Fruit fly (Drosophila melanogaster) whole organism, prepupa: ENCODE measurements around the gene Fit2.

Source experiments
- Blimp-1 ChIP-seq: fragments of 200-800 bp; sonication (Bioruptor generic); optimal IDR thresholded peaks from 3 replicates; lab custom pipeline; 2017; ENCODE audit warnings: missing biosample characterization, missing genetic modification characterization, mild to moderate bottlenecking, moderate library complexity, missing genetic modification reagents
- CG10631 ChIP-seq: fragments of 200-800 bp; sonication (Bioruptor generic); optimal IDR thresholded peaks from 2 replicates; lab custom pipeline; 2016; ENCODE audit warnings: missing biosample characterization, missing genetic modification characterization
- CG11294 ChIP-seq: fragments of 200-800 bp; sonication (Bioruptor generic); IDR thresholded peaks from 2 replicates; pipeline ENCODE4 v1.3.6; 2022; ENCODE audit warnings: missing biosample characterization, missing genetic modification characterization
- CG1621 ChIP-seq: fragments of 200-800 bp; sonication (Bioruptor generic); optimal IDR thresholded peaks from 3 replicates; lab custom pipeline; 2018; ENCODE audit warnings: missing biosample characterization, mild to moderate bottlenecking, missing genetic modification characterization
- CG16779 ChIP-seq: fragments of 200-800 bp; sonication (Bioruptor generic); optimal IDR thresholded peaks from 3 replicates; lab custom pipeline; 2017; ENCODE audit warnings: missing biosample characterization, mild to moderate bottlenecking, missing genetic modification characterization
- CG3032 ChIP-seq: fragments of 200-800 bp; optimal IDR thresholded peaks from 2 replicates; lab custom pipeline; 2019; ENCODE audit warnings: missing biosample characterization, mild to moderate bottlenecking, missing genetic modification characterization, moderate library complexity
- CG31627 ChIP-seq: fragments of 200-800 bp; sonication (Bioruptor generic); optimal IDR thresholded peaks from 3 replicates; lab custom pipeline; 2016; ENCODE audit warnings: missing biosample characterization, missing genetic modification characterization
- CG32006 ChIP-seq: fragments of 200-800 bp; sonication (Bioruptor generic); optimal IDR thresholded peaks from 3 replicates; lab custom pipeline; 2017; ENCODE audit warnings: missing biosample characterization, mild to moderate bottlenecking, missing genetic modification characterization
- CG34406 ChIP-seq: fragments of 200-800 bp; sonication (Bioruptor generic); optimal IDR thresholded peaks from 3 replicates; lab custom pipeline; 2016; ENCODE audit warnings: missing biosample characterization, missing genetic modification characterization
- CG3919 ChIP-seq: fragments of 200-800 bp; sonication (Bioruptor generic); optimal IDR thresholded peaks from 3 replicates; lab custom pipeline; 2016; ENCODE audit warnings: missing biosample characterization, missing genetic modification characterization
- CG4318 ChIP-seq: fragments of 200-800 bp; sonication (Bioruptor generic); optimal IDR thresholded peaks from 3 replicates; lab custom pipeline; 2017; ENCODE audit warnings: missing biosample characterization, mild to moderate bottlenecking, missing genetic modification characterization
- CG6163 ChIP-seq: fragments of 200-800 bp; sonication (Bioruptor generic); IDR thresholded peaks from 3 replicates; pipeline ENCODE4 v1.3.6; 2022; ENCODE audit warnings: missing biosample characterization, missing genetic modification characterization
- CG6276 ChIP-seq: fragments of 200-800 bp; sonication (Bioruptor generic); optimal IDR thresholded peaks from 2 replicates; lab custom pipeline; 2017; ENCODE audit warnings: missing biosample characterization, mild to moderate bottlenecking, missing genetic modification characterization
- CG6792 ChIP-seq: fragments of 200-800 bp; sonication (Bioruptor generic); optimal IDR thresholded peaks from 3 replicates; lab custom pipeline; 2016; ENCODE audit warnings: missing biosample characterization, missing genetic modification characterization
- CG6808 ChIP-seq: fragments of 200-800 bp; sonication (Bioruptor generic); optimal IDR thresholded peaks from 3 replicates; lab custom pipeline; 2017; ENCODE audit warnings: missing biosample characterization, missing genetic modification characterization, mild to moderate bottlenecking, moderate library complexity, missing genetic modification reagents
- CG6854 ChIP-seq: fragments of 200-800 bp; sonication (Bioruptor generic); optimal IDR thresholded peaks from 2 replicates; lab custom pipeline; 2017; ENCODE audit warnings: missing biosample characterization, mild to moderate bottlenecking, missing genetic modification characterization
- CG7368 ChIP-seq: fragments of 200-800 bp; sonication (Bioruptor generic); optimal IDR thresholded peaks from 3 replicates; lab custom pipeline; 2016; ENCODE audit warnings: missing biosample characterization, missing genetic modification characterization
- CG8119 ChIP-seq: fragments of 200-800 bp; sonication (Bioruptor generic); IDR thresholded peaks from 3 replicates; pipeline ENCODE4 v1.3.6; 2022; ENCODE audit warnings: missing biosample characterization, missing genetic modification characterization
- CG8319 ChIP-seq: fragments of 200-800 bp; sonication (Bioruptor generic); optimal IDR thresholded peaks from 3 replicates; lab custom pipeline; 2016; ENCODE audit warnings: missing biosample characterization, missing genetic modification characterization
- CG8632 ChIP-seq: fragments of 200-800 bp; sonication (Bioruptor generic); optimal IDR thresholded peaks from 3 replicates; lab custom pipeline; 2016; ENCODE audit warnings: missing biosample characterization, missing genetic modification characterization
- CG9139 ChIP-seq: fragments of 200-800 bp; sonication (Bioruptor generic); optimal IDR thresholded peaks from 3 replicates; lab custom pipeline; 2017; ENCODE audit warnings: missing biosample characterization, mild to moderate bottlenecking, missing genetic modification characterization
- Eip75B ChIP-seq: fragments of 200-800 bp; sonication (Bioruptor generic); optimal IDR thresholded peaks from 3 replicates; lab custom pipeline; 2016; ENCODE audit warnings: missing biosample characterization, missing genetic modification characterization
- Eip78C ChIP-seq: fragments of 200-800 bp; sonication (Bioruptor generic); peaks from one replicate; lab custom pipeline; 2016; ENCODE audit warnings: missing biosample characterization, missing genetic modification characterization
- Eip93F ChIP-seq: fragments of 200-800 bp; sonication (Bioruptor generic); optimal IDR thresholded peaks from 2 replicates; lab custom pipeline; 2016; ENCODE audit warnings: missing biosample characterization, mild to moderate bottlenecking, missing genetic modification characterization
- Ets21C ChIP-seq: fragments of 200-800 bp; sonication (Bioruptor generic); optimal IDR thresholded peaks from 3 replicates; lab custom pipeline; 2016; ENCODE audit warnings: missing biosample characterization, missing genetic modification characterization
- Ets96B ChIP-seq: fragments of 200-800 bp; optimal IDR thresholded peaks from 2 replicates; lab custom pipeline; 2019; ENCODE audit warnings: missing biosample characterization, mild to moderate bottlenecking, missing genetic modification characterization, moderate library complexity
- Gug ChIP-seq: fragments of 200-800 bp; sonication (Bioruptor generic); IDR thresholded peaks from 2 replicates; pipeline ENCODE4 v1.3.6; 2022; ENCODE audit warnings: missing biosample characterization, missing genetic modification characterization
- Hr38 ChIP-seq: sonication (Bioruptor generic); optimal IDR thresholded peaks from 2 replicates; lab custom pipeline; 2016; ENCODE audit warnings: missing biosample characterization, missing genetic modification characterization
- Hr39 ChIP-seq: fragments of 200-800 bp; sonication (Bioruptor generic); optimal IDR thresholded peaks from 2 replicates; lab custom pipeline; 2016; ENCODE audit warnings: missing biosample characterization, missing genetic modification characterization
- Hr4 ChIP-seq: fragments of 200-800 bp; sonication (Bioruptor generic); optimal IDR thresholded peaks from 3 replicates; lab custom pipeline; 2016; ENCODE audit warnings: missing biosample characterization, missing genetic modification characterization
- Met ChIP-seq: fragments of 200-800 bp; sonication (Bioruptor generic); optimal IDR thresholded peaks from 3 replicates; lab custom pipeline; 2016; ENCODE audit warnings: missing biosample characterization, missing genetic modification characterization
- OdsH ChIP-seq: fragments of 200-800 bp; sonication (Bioruptor generic); optimal IDR thresholded peaks from 3 replicates; lab custom pipeline; 2016; ENCODE audit warnings: missing biosample characterization, missing genetic modification characterization
- Smox ChIP-seq: fragments of 200-800 bp; sonication (Bioruptor generic); optimal IDR thresholded peaks from 3 replicates; lab custom pipeline; 2016; ENCODE audit warnings: missing biosample characterization, missing genetic modification characterization
- Sox102F ChIP-seq: fragments of 200-800 bp; sonication (Bioruptor generic); optimal IDR thresholded peaks from 2 replicates; lab custom pipeline; 2016; ENCODE audit warnings: missing biosample characterization, mild to moderate bottlenecking, missing genetic modification characterization
- Sox14 ChIP-seq: fragments of 200-800 bp; sonication (Bioruptor generic); optimal IDR thresholded peaks from 3 replicates; lab custom pipeline; 2016; ENCODE audit warnings: missing biosample characterization, missing genetic modification characterization
- Sox15 ChIP-seq: fragments of 200-800 bp; sonication (Bioruptor generic); optimal IDR thresholded peaks from 3 replicates; lab custom pipeline; 2016; ENCODE audit warnings: missing biosample characterization, missing genetic modification characterization
- achi ChIP-seq: fragments of 200-800 bp; sonication (Bioruptor generic); optimal IDR thresholded peaks from 3 replicates; lab custom pipeline; 2016; ENCODE audit warnings: missing biosample characterization, missing genetic modification characterization
- acj6 ChIP-seq: fragments of 200-800 bp; sonication (Bioruptor generic); optimal IDR thresholded peaks from 3 replicates; lab custom pipeline; 2016; ENCODE audit warnings: missing biosample characterization, missing genetic modification characterization
- dac ChIP-seq: fragments of 200-800 bp; sonication (Bioruptor generic); optimal IDR thresholded peaks from 2 replicates; lab custom pipeline; 2017; ENCODE audit warnings: missing biosample characterization, mild to moderate bottlenecking, missing genetic modification characterization
- dsx ChIP-seq: fragments of 200-800 bp; optimal IDR thresholded peaks from 3 replicates; lab custom pipeline; 2019; ENCODE audit warnings: missing biosample characterization, mild to moderate bottlenecking, missing genetic modification characterization, moderate library complexity; ENCODE audit not compliant: poor library complexity, severe bottlenecking
- eg ChIP-seq: fragments of 200-800 bp; sonication (Bioruptor generic); IDR thresholded peaks from 3 replicates; pipeline ENCODE4 v1.3.6; 2022; ENCODE audit warnings: missing biosample characterization, missing genetic modification characterization
- esn ChIP-seq: fragments of 200-800 bp; sonication (Bioruptor generic); optimal IDR thresholded peaks from 2 replicates; lab custom pipeline; 2016; ENCODE audit warnings: missing biosample characterization, mild to moderate bottlenecking, missing genetic modification characterization, moderate library complexity
- fkh ChIP-seq: fragments of 200-800 bp; sonication (Bioruptor generic); optimal IDR thresholded peaks from 3 replicates; lab custom pipeline; 2017; ENCODE audit warnings: missing biosample characterization, mild to moderate bottlenecking, missing genetic modification characterization, moderate library complexity
- lz ChIP-seq: fragments of 200-800 bp; sonication (Bioruptor generic); optimal IDR thresholded peaks from 3 replicates; lab custom pipeline; 2016; ENCODE audit warnings: missing biosample characterization, missing genetic modification characterization
- pdm3 ChIP-seq: fragments of 200-800 bp; sonication (Bioruptor generic); optimal IDR thresholded peaks from 3 replicates; lab custom pipeline; 2016; ENCODE audit warnings: missing biosample characterization, missing genetic modification characterization
- ss ChIP-seq, 2 experiments: fragments of 200-800 bp; sonication (Bioruptor generic); optimal IDR thresholded peaks; 2 replicates in 1 of 2; 3 replicates in 1 of 2; lab custom pipeline; 2017 to 2018; ENCODE audit warnings: mild to moderate bottlenecking in 2 of 2, missing biosample characterization in 2 of 2, missing genetic modification characterization in 2 of 2, moderate library complexity in 1 of 2
- svp ChIP-seq: fragments of 200-800 bp; sonication (Bioruptor generic); peaks from one replicate; lab custom pipeline; 2016; ENCODE audit warnings: missing biosample characterization, missing genetic modification characterization
- topi ChIP-seq: fragments of 200-800 bp; sonication (Bioruptor generic); optimal IDR thresholded peaks from 3 replicates; lab custom pipeline; 2016; ENCODE audit warnings: missing biosample characterization, missing genetic modification characterization

The Fit2 gene

dm6 chr3L:17006250-17006693 lies 17.9 kb upstream of the Fit2 start (continued):
- TF ChIP-seq esn (GFP tag; lab: Kevin White, UChicago) (peak; percentile 9), CG6276 (GFP tag; lab: Kevin White, UChicago) (no peak), pdm3 (no peak), topi (GFP tag; lab: Kevin White, UChicago) (no peak), dac (GFP tag; lab: Kevin White, UChicago) (no peak), CG32006 (GFP tag; lab: Kevin White, UChicago) (no peak), fkh (GFP tag; lab: Kevin White, UChicago) (peak; percentile 84), CG6792 (no peak), Met (GFP tag; lab: Kevin White, UChicago) (peak; percentile 20), ss (GFP tag; optimal IDR thresholded peaks at IDR 0.05; lab: Kevin White, UChicago) (no peak), CG31627 (peak; percentile 33), Sox15 (GFP tag; lab: Kevin White, UChicago) (no peak), CG10631 (GFP tag; lab: Kevin White, UChicago) (no peak), Ets21C (GFP tag; lab: Kevin White, UChicago) (no peak), Gug (GFP tag; lab: Robert Waterston, UW) (peak; percentile 33), CG8119 (GFP tag; lab: Robert Waterston, UW) (no peak), Eip78C (GFP tag; lab: Kevin White, UChicago) (peak; percentile 37)

dm6 chr3L:17007041-17007471 lies 17.1 kb upstream of the Fit2 start:
- peak; percentile 30 for TF ChIP-seq CG31627
- TF ChIP-seq Gug (GFP tag; lab: Robert Waterston, UW), result peak; percentile 26; the same call in 1 of the 2 replicates
- peak; percentile 17 for TF ChIP-seq CG6792
- peak; percentile 60 for TF ChIP-seq CG32006 (GFP tag; lab: Kevin White, UChicago)
- peak; percentile 21 for TF ChIP-seq CG16779 (tag; lab: Kevin White, UChicago)
- TF ChIP-seq CG6854 (GFP tag; lab: Kevin White, UChicago), result no peak
- no peak for TF ChIP-seq CG9139 (GFP tag; lab: Kevin White, UChicago)
- peak; percentile 57 for TF ChIP-seq CG8632
- TF ChIP-seq Ets96B (tag; lab: Kevin White, UChicago), result peak; percentile 50
- peak; percentile 88 for TF ChIP-seq Eip78C (GFP tag; lab: Kevin White, UChicago)
- TF ChIP-seq CG11294 (GFP tag; lab: Robert Waterston, UW), result peak; percentile 36; the same call in 1 of the 2 replicates
- peak; percentile 32 for TF ChIP-seq lz (GFP tag; lab: Kevin White, UChicago)
- peak; percentile 59 for TF ChIP-seq CG3919 (GFP tag; lab: Kevin White, UChicago)
- TF ChIP-seq Eip93F (GFP tag; lab: Kevin White, UChicago), result no peak
- TF ChIP-seq CG3032 (tag; lab: Kevin White, UChicago), result peak; percentile 56
- TF ChIP-seq achi (GFP tag; lab: Kevin White, UChicago), result peak; percentile 45
- TF ChIP-seq CG34406 (GFP tag; lab: Kevin White, UChicago), result peak; percentile 43
- peak; percentile 57 for TF ChIP-seq acj6
- TF ChIP-seq dac (GFP tag; lab: Kevin White, UChicago), result no peak
- peak; percentile 54 for TF ChIP-seq pdm3
- TF ChIP-seq Sox15 (GFP tag; lab: Kevin White, UChicago), result peak; percentile 44
- TF ChIP-seq Met (GFP tag; lab: Kevin White, UChicago), result peak; percentile 32
- no peak for TF ChIP-seq Blimp-1 (GFP tag; lab: Kevin White, UChicago)
- peak; percentile 51 for TF ChIP-seq CG6808 (GFP tag; lab: Kevin White, UChicago)
- peak; percentile 50 for TF ChIP-seq Hr4
- TF ChIP-seq CG4318 (GFP tag; lab: Kevin White, UChicago), result peak; percentile 44
- no peak for TF ChIP-seq Hr38 (GFP tag; lab: Kevin White, UChicago)
- TF ChIP-seq CG7368 (GFP tag; lab: Kevin White, UChicago), result peak; percentile 40
- TF ChIP-seq Eip75B (GFP tag; lab: Kevin White, UChicago), result peak; percentile 11
- peak; percentile 41 for TF ChIP-seq Smox (GFP tag; lab: Kevin White, UChicago)
- peak; percentile 81 for TF ChIP-seq svp (GFP tag; lab: Kevin White, UChicago)
- TF ChIP-seq Sox14 (GFP tag; lab: Kevin White, UChicago), result peak; percentile 50
- TF ChIP-seq Hr39 (GFP tag; lab: Kevin White, UChicago), result peak; percentile 48
- TF ChIP-seq OdsH (GFP tag; lab: Kevin White, UChicago), result peak; percentile 62
- peak; percentile 13 to 19 for TF ChIP-seq ss (GFP tag; optimal IDR thresholded peaks at IDR 0.05; lab: Kevin White, UChicago)
- peak; percentile 23 for TF ChIP-seq Sox102F (GFP tag; lab: Kevin White, UChicago)
- TF ChIP-seq eg (GFP tag; lab: Robert Waterston, UW), result peak; percentile 75
- peak; percentile 19 for TF ChIP-seq esn (GFP tag; lab: Kevin White, UChicago)
- TF ChIP-seq CG6163 (GFP tag; lab: Robert Waterston, UW), result peak; percentile 75
- TF ChIP-seq CG1621 (tag; lab: Kevin White, UChicago), result peak; percentile 11
- peak; percentile 29 for TF ChIP-seq CG8319 (GFP tag; lab: Kevin White, UChicago)
- TF ChIP-seq dsx (GFP tag; lab: Kevin White, UChicago), result peak; percentile 41
